Fruit fly (Drosophila melanogaster): ENCODE data around the gene CG43739.

CG43739 gene

dm6 chr2L:20889857-20890606, 28.7 kb downstream of the CG43739 start (continued):
- TF ChIP-seq CG10543 (GFP tag; optimal IDR thresholded peaks at IDR 0.05), result no peak
- no peak for TF ChIP-seq MTF-1 (GFP tag; optimal IDR thresholded peaks at IDR 0.05; ENCODE audit: borderline replicate concordance)
- TF ChIP-seq esg (GFP tag; conservative IDR thresholded peaks at IDR 0.05), result no peak
- peak in 1 of 3 experiments; percentile 17 for TF ChIP-seq Stat92E (GFP tag; optimal IDR thresholded peaks at IDR 0.05)
- peak; percentile 51 for TF ChIP-seq kah (GFP tag; optimal IDR thresholded peaks at IDR 0.05)
- no peak for TF ChIP-seq CG11696 (GFP tag; IDR thresholded peaks at IDR 0.05)
- no peak for TF ChIP-seq maf-S (GFP tag; optimal IDR thresholded peaks at IDR 0.05)
- TF ChIP-seq NC2β (GFP tag; optimal IDR thresholded peaks at IDR 0.05), result peak; percentile 9
- peak; percentile 3 for TF ChIP-seq CG8089 (GFP tag; optimal IDR thresholded peaks at IDR 0.05)
- no peak for TF ChIP-seq CG6272 (GFP tag; IDR thresholded peaks at IDR 0.05)
- no peak for TF ChIP-seq br (optimal IDR thresholded peaks at IDR 0.05)
- TF ChIP-seq CG13424 (tag; optimal IDR thresholded peaks at IDR 0.05), result peak; percentile 17
- TF ChIP-seq CG3065 (GFP tag; optimal IDR thresholded peaks at IDR 0.05), result no peak
- peak; percentile 14 for TF ChIP-seq CG17385 (GFP tag; optimal IDR thresholded peaks at IDR 0.05)
- no peak for TF ChIP-seq stwl (tag; optimal IDR thresholded peaks at IDR 0.05)
- TF ChIP-seq CG13775 (GFP tag; optimal IDR thresholded peaks at IDR 0.05), result peak; percentile 14
- TF ChIP-seq Fer1 (GFP tag; optimal IDR thresholded peaks at IDR 0.05), result no peak
- TF ChIP-seq C15 (GFP tag; IDR thresholded peaks at IDR 0.05), result no peak
- no peak for TF ChIP-seq peb (GFP tag; IDR thresholded peaks at IDR 0.05)
- TF ChIP-seq Fer3 (tag; optimal IDR thresholded peaks at IDR 0.05), result no peak
- TF ChIP-seq nom (GFP tag; optimal IDR thresholded peaks at IDR 0.05), result no peak
- TF ChIP-seq pum (GFP tag; optimal IDR thresholded peaks at IDR 0.05), result peak; percentile 18
- TF ChIP-seq CG33213 (GFP tag; optimal IDR thresholded peaks at IDR 0.05), result peak; percentile 10
- TF ChIP-seq Poxn (GFP tag; IDR thresholded peaks at IDR 0.05), result no peak
- TF ChIP-seq seq (GFP tag; IDR thresholded peaks at IDR 0.05), result no peak; the same call in 1 of the 2 replicates
- TF ChIP-seq mam (GFP tag; optimal IDR thresholded peaks at IDR 0.05), result no peak
- no peak for TF ChIP-seq Mes4 (GFP tag; optimal IDR thresholded peaks at IDR 0.05)
- TF ChIP-seq jumu (GFP tag; optimal IDR thresholded peaks at IDR 0.05), result no peak
- TF ChIP-seq CG18599 (GFP tag; optimal IDR thresholded peaks at IDR 0.05), result peak; percentile 13
- TF ChIP-seq ash1 (GFP tag; optimal IDR thresholded peaks at IDR 0.05), result no peak
- TF ChIP-seq dpn (GFP tag; optimal IDR thresholded peaks at IDR 0.05), result peak; percentile 36 to 57
- TF ChIP-seq sd (tag; optimal IDR thresholded peaks at IDR 0.05), result peak; percentile 63
- TF ChIP-seq ap (GFP tag; IDR thresholded peaks at IDR 0.05), result no peak
- no peak for TF ChIP-seq CG4617 (GFP tag; optimal IDR thresholded peaks at IDR 0.05; ENCODE audit: borderline replicate concordance)
- TF ChIP-seq CG32767 (GFP tag; IDR thresholded peaks at IDR 0.05), result no peak
- no peak for TF ChIP-seq CG7357 (GFP tag; IDR thresholded peaks at IDR 0.05)
- TF ChIP-seq Jarid2 (GFP tag; optimal IDR thresholded peaks at IDR 0.05), result peak; percentile 84
- TF ChIP-seq grn (GFP tag; optimal IDR thresholded peaks at IDR 0.05), result no peak
- peak; percentile 50 for TF ChIP-seq phol (tag; optimal IDR thresholded peaks at IDR 0.05)
- TF ChIP-seq cg (GFP tag; optimal IDR thresholded peaks at IDR 0.05), result no peak
- no peak for TF ChIP-seq CG3995 (GFP tag; optimal IDR thresholded peaks at IDR 0.05)
- peak; percentile 5 to 31 for TF ChIP-seq Pdp1 (GFP tag; optimal IDR thresholded peaks at IDR 0.05)
- no peak for TF ChIP-seq CG1024 (GFP tag; IDR thresholded peaks at IDR 0.05)
- no peak for TF ChIP-seq CG17612 (GFP tag; IDR thresholded peaks at IDR 0.05)
- no peak for TF ChIP-seq gfzf (GFP tag; optimal IDR thresholded peaks at IDR 0.05)
- TF ChIP-seq Dll (GFP tag; IDR thresholded peaks at IDR 0.05; ENCODE audit: partially characterized antibody), result 0 out of 4 replicates have a peak, but pooled peaks have one; percentile 22
- TF ChIP-seq kay (GFP tag; optimal IDR thresholded peaks at IDR 0.05), result no peak
- no peak for TF ChIP-seq disco-r (GFP tag; optimal IDR thresholded peaks at IDR 0.05)
- no peak for TF ChIP-seq Adf1 (GFP tag; IDR thresholded peaks at IDR 0.05)
